Worm (Caenorhabditis elegans) whole organism, mixed stage, embryonic: ENCODE results near the gene kcc-3.

Experiments used
- lin-13 ChIP-seq: fragments of 150-350 bp; optimal IDR thresholded peaks from 2 replicates; lab custom pipeline; 2014; ENCODE audit warnings: missing biosample characterization, missing genetic modification characterization
- lsy-2 ChIP-seq: fragments of 150-350 bp; optimal IDR thresholded peaks from 2 replicates; lab custom pipeline; 2014; ENCODE audit warnings: missing biosample characterization, missing genetic modification characterization
- nhr-237 ChIP-seq: fragments of 150-350 bp; optimal IDR thresholded peaks from 2 replicates; lab custom pipeline; 2014; ENCODE audit warnings: missing biosample characterization, missing genetic modification characterization
- nhr-28 ChIP-seq: fragments of 150-350 bp; optimal IDR thresholded peaks from 2 replicates; lab custom pipeline; 2014; ENCODE audit warnings: missing biosample characterization, missing genetic modification characterization
- pha-4 ChIP-seq: fragments of 150-350 bp; optimal IDR thresholded peaks from 2 replicates; lab custom pipeline; 2018; ENCODE audit warnings: missing biosample characterization, missing genetic modification reagents, missing genetic modification characterization
- zip-8 ChIP-seq: fragments of 150-350 bp; optimal IDR thresholded peaks from 2 replicates; lab custom pipeline; 2014; ENCODE audit warnings: missing biosample characterization, missing genetic modification characterization

DNA sequence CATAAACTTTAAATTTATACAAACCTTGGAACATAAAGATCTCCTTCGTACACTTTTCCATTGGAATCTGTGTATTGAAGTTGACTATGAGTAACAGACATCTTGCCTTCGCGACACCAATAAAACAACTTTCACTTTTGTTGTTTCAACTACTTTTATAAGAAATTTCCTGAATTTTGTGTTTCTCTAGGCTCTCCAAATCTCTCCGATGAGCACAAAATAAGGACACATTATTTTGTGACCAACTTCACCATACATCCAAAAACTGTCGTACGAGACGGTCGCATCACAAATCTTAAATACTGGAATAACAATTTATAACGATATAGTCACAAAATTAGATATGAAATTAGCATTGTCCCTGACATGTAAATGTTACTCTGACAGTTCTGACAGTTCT lies 24.6 kb upstream of the kcc-3 start, which contains the start of gene D1022.5:
- TF ChIP-seq nhr-28, result no peak
- TF ChIP-seq nhr-237 (tag; lab: Kevin White, UChicago), result no peak
- TF ChIP-seq lin-13 (tag; lab: Kevin White, UChicago), result no peak
- no peak for TF ChIP-seq lsy-2 (tag; lab: Kevin White, UChicago)
- no peak for TF ChIP-seq pha-4 (tag; lab: Kevin White, UChicago)
- no peak for TF ChIP-seq zip-8 (tag; lab: Kevin White, UChicago)
